Fruit fly (Drosophila melanogaster): ENCODE data around the gene CG6479.
A peak's percentile ranks its signal among the peaks of the same experiment; 100 is the strongest.

The CG6479 gene

DNA sequence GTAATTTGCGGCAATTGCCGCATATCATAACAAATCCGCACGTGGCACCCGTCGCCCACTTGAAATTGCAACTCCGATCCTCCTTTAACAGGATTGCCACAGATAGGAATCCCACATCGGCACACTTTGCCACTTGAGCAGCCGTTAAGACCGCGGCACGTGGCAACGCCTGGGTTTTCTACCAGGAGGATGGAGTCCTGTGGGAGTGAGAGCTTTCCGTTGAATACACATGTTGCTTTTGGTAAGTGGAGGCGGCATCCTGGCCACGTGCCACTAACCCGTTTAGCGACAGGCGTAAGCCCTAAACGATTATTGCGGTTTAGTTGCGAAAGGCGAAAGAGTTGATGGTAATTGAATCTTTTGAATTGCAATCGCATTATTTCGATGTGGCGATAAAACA, 19.4 kb upstream of the CG6479 start:
- TF ChIP-seq CG9705 (GFP tag; optimal IDR thresholded peaks at IDR 0.05) (no peak), Vsx2 (GFP tag; optimal IDR thresholded peaks at IDR 0.05; ENCODE audit: partially characterized antibody) (peak; percentile 37)

DNA sequence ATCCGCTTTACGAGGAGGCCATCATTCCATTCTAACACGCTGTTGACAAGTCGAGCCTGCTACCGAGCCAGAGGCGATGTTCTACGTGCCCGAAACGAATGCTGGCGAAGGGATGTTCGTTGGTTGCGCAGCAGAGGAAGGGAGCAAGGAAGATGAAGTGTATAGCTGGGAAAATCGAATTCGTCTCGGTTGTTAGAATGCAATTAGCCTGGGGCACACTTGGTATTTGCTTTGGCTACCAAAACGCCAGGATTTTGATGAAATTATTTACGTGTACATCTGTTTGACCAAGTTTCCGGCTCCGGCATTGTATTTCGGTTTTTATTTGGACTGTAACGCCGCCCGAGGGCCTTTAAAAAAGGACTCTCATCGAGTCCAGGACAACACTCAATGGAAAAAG, 18.4 kb upstream of the CG6479 start:
- no peak for TF ChIP-seq woc (GFP tag; optimal IDR thresholded peaks at IDR 0.05)
- no peak for TF ChIP-seq Sp1 (GFP tag; optimal IDR thresholded peaks at IDR 0.05)
- no peak for TF ChIP-seq CG32264 (GFP tag; optimal IDR thresholded peaks at IDR 0.05)
- TF ChIP-seq Rel (GFP tag; optimal IDR thresholded peaks at IDR 0.05) = no peak
- TF ChIP-seq Rel (tag; optimal IDR thresholded peaks at IDR 0.05) = no peak
- TF ChIP-seq Hr78 (GFP tag; optimal IDR thresholded peaks at IDR 0.05) = no peak
- TF ChIP-seq Dfd (GFP tag; optimal IDR thresholded peaks at IDR 0.05) = no peak
- no peak for TF ChIP-seq lola (GFP tag; optimal IDR thresholded peaks at IDR 0.05)
- TF ChIP-seq tai (GFP tag; optimal IDR thresholded peaks at IDR 0.05) = no peak
- no peak for TF ChIP-seq Dif (GFP tag; optimal IDR thresholded peaks at IDR 0.05; ENCODE audit: partially characterized antibody)
- TF ChIP-seq Myc (optimal IDR thresholded peaks at IDR 0.05) = no peak
- TF ChIP-seq dmrt93B (GFP tag; optimal IDR thresholded peaks at IDR 0.05) = no peak
- no peak for TF ChIP-seq Abd-B (GFP tag; optimal IDR thresholded peaks at IDR 0.05)
- TF ChIP-seq CrebA (GFP tag; optimal IDR thresholded peaks at IDR 0.05; ENCODE audit: borderline replicate concordance) = no peak
- TF ChIP-seq pan (optimal IDR thresholded peaks at IDR 0.05) = no peak
- TF ChIP-seq foxo (GFP tag; optimal IDR thresholded peaks at IDR 0.05) = no peak
- no peak for TF ChIP-seq Hr83 (GFP tag; optimal IDR thresholded peaks at IDR 0.05; ENCODE audit: poor library complexity, severe bottlenecking)
- no peak for TF ChIP-seq N (GFP tag; optimal IDR thresholded peaks at IDR 0.05)
- no peak for TF ChIP-seq brk (GFP tag; optimal IDR thresholded peaks at IDR 0.05)
- no peak for TF ChIP-seq jim (GFP tag; optimal IDR thresholded peaks at IDR 0.05)
- no peak for TF ChIP-seq fru (GFP tag; optimal IDR thresholded peaks at IDR 0.05)

dm6 chr3L:17352812-17353211, 13.8 kb upstream of the CG6479 start:
- no peak for TF ChIP-seq GATAd (GFP tag; optimal IDR thresholded peaks at IDR 0.05)
- no peak for TF ChIP-seq Hr78 (GFP tag; optimal IDR thresholded peaks at IDR 0.05)
- no peak for TF ChIP-seq tai (GFP tag; optimal IDR thresholded peaks at IDR 0.05)
- peak; percentile 28 for TF ChIP-seq rgr (GFP tag; optimal IDR thresholded peaks at IDR 0.05)
- TF ChIP-seq OdsH (GFP tag; optimal IDR thresholded peaks at IDR 0.05) = no peak
- no peak for TF ChIP-seq Jra (GFP tag; optimal IDR thresholded peaks at IDR 0.05)
- no peak for TF ChIP-seq dl (GFP tag; optimal IDR thresholded peaks at IDR 0.05; ENCODE audit: insufficient read depth in 1 of 2, partially characterized antibody in 2 of 2)
- TF ChIP-seq CrebA (GFP tag; optimal IDR thresholded peaks at IDR 0.05; ENCODE audit: borderline replicate concordance) = no peak
- TF ChIP-seq fru (GFP tag; optimal IDR thresholded peaks at IDR 0.05) = peak; percentile 40
- peak; percentile 74 for TF ChIP-seq Myc (optimal IDR thresholded peaks at IDR 0.05)
- no peak for TF ChIP-seq usp (GFP tag; optimal IDR thresholded peaks at IDR 0.05)

- no peak for TF ChIP-seq Hr83 (GFP tag; optimal IDR thresholded peaks at IDR 0.05; ENCODE audit: poor library complexity, severe bottlenecking)
- TF ChIP-seq dl (GFP tag; optimal IDR thresholded peaks at IDR 0.05; ENCODE audit: insufficient read depth in 1 of 2, partially characterized antibody in 2 of 2) = no peak
- no peak for TF ChIP-seq jim (GFP tag; optimal IDR thresholded peaks at IDR 0.05)
- no peak for TF ChIP-seq ey (GFP tag; optimal IDR thresholded peaks at IDR 0.05)
- no peak for TF ChIP-seq GATAd (GFP tag; optimal IDR thresholded peaks at IDR 0.05)
- TF ChIP-seq Mio (GFP tag; optimal IDR thresholded peaks at IDR 0.05) = no peak
- TF ChIP-seq brk (GFP tag; optimal IDR thresholded peaks at IDR 0.05) = no peak
- no peak for TF ChIP-seq Dif (GFP tag; optimal IDR thresholded peaks at IDR 0.05; ENCODE audit: partially characterized antibody)
- TF ChIP-seq Rel (GFP tag; optimal IDR thresholded peaks at IDR 0.05) = no peak
- no peak for TF ChIP-seq Rel (tag; optimal IDR thresholded peaks at IDR 0.05)
- TF ChIP-seq dmrt93B (GFP tag; optimal IDR thresholded peaks at IDR 0.05) = no peak
- TF ChIP-seq Jra (GFP tag; optimal IDR thresholded peaks at IDR 0.05) = no peak
- TF ChIP-seq rgr (GFP tag; optimal IDR thresholded peaks at IDR 0.05) = no peak
Measured at dm6 chr3L:17351522-17351921, 12.5 kb upstream of the CG6479 start, which contains the start of gene CG7692. CG7692 (plus strand) TSS chr3L:17351822.

DNA sequence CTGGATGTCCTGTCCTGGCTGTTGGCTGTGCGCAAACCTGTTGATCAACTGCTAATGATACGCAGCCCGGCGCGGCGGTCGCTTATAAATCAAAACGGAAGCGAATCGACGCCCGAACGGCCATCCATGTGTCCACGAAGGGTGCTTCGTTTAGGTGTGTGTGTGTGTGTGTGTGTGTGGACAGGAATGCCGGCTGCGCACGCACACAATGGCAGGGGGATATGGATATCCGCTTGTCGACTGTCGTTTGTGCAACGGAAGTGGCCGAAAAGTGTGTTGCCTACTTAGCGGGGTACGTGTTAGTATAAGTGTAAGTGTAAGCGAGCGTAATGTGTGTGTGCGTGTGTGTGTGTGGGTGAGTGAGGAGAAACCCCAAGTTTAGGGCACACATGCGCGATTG, 10.5 kb upstream of the CG6479 start, which contains the start of gene Mip:
TSS of gene Mip (minus strand) at position 63 of the 400 bp plus-strand sequence.
- TF ChIP-seq rgr (GFP tag; optimal IDR thresholded peaks at IDR 0.05) = no peak
- TF ChIP-seq foxo (GFP tag; optimal IDR thresholded peaks at IDR 0.05) = no peak
- TF ChIP-seq Dfd (GFP tag; optimal IDR thresholded peaks at IDR 0.05) = peak; percentile 51
- no peak for TF ChIP-seq OdsH (GFP tag; optimal IDR thresholded peaks at IDR 0.05)

All from whole organism, wandering third instar larva.